Fruit fly (Drosophila melanogaster): Measurements from ENCODE around the gene CG15528.

DNA sequence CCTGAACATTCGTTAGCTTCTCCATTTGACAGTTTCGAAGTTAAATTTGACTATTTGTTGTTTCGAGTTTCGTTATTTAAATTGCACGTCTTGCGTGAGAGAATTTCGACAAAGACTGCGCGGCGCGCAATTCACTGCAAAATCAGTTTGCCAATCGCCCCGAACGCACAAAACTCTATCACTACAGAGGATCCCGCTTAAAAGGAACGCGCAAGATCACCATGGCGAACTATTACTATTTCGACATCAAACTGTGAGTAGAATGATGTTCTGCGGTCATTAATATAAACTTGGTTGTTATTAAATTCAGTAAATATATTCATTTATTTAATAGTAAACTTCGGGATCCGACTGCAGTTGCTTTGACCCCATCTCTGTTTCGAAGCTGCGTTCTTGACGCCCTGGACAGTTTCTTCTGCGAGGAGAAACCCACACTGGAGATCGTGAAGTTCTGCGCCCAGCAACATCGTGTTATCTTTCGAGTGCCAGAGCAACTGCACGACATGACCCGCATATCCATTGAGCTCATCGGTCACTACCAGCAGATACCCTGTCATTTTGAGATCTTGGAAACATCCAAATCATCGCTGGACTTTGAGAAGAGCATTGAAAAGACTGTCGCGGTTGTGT lies 4.1 kb upstream of the CG15528 start, which contains the start of the genes Rpp14b and spn-A:
- peak; percentile 18 for TF ChIP-seq h (GFP tag; optimal IDR thresholded peaks at IDR 0.05)
- TF ChIP-seq tai (GFP tag; optimal IDR thresholded peaks at IDR 0.05) = no peak
- no peak for TF ChIP-seq brk (GFP tag; optimal IDR thresholded peaks at IDR 0.05)
- no peak for TF ChIP-seq Dif (GFP tag; optimal IDR thresholded peaks at IDR 0.05; ENCODE audit: partially characterized antibody)
- TF ChIP-seq pan (optimal IDR thresholded peaks at IDR 0.05) = no peak
- peak; percentile 53 for TF ChIP-seq rgr (GFP tag; optimal IDR thresholded peaks at IDR 0.05)
- no peak for TF ChIP-seq sage (GFP tag; optimal IDR thresholded peaks at IDR 0.05)
- TF ChIP-seq Vsx2 (GFP tag; optimal IDR thresholded peaks at IDR 0.05; ENCODE audit: partially characterized antibody) = no peak
- no peak for TF ChIP-seq dsf (GFP tag; optimal IDR thresholded peaks at IDR 0.05; ENCODE audit: borderline replicate concordance)
- no peak for TF ChIP-seq lola (GFP tag; optimal IDR thresholded peaks at IDR 0.05)

Data from whole organism, wandering third instar larva.